Worm (Caenorhabditis elegans): Measurements from ENCODE around the gene Y38F1A.2.

- TF ChIP-seq W03F9.2 (tag; optimal IDR thresholded peaks at IDR 0.05) (no peak), him-1 (tag; optimal IDR thresholded peaks at IDR 0.05) (no peak), dao-5 (tag; optimal IDR thresholded peaks at IDR 0.05) (no peak)
Observed at ce11 chrII:12997413-12997812, 42.7 kb downstream of the Y38F1A.2 start, which contains the start of gene Y38F1A.7.
